Fruit fly (Drosophila melanogaster) whole organism, embryonic: ENCODE results near the gene CG9166.

Source experiments
- Blimp-1 ChIP-seq: fragments of 200-800 bp; sonication (Bioruptor generic); optimal IDR thresholded peaks from 3 replicates; lab custom pipeline; 2018; ENCODE audit warnings: missing biosample characterization, missing genetic modification characterization, mild to moderate bottlenecking, moderate library complexity, missing genetic modification reagents
- CG11456 ChIP-seq: fragments of 200-800 bp; sonication (Bioruptor generic); IDR thresholded peaks from 3 replicates; pipeline ENCODE4 v1.3.6; 2022; ENCODE audit warnings: missing biosample characterization, missing genetic modification characterization
- CG12155 ChIP-seq: fragments of 200-800 bp; sonication (Bioruptor generic); optimal IDR thresholded peaks from 3 replicates; lab custom pipeline; 2016; ENCODE audit warnings: missing biosample characterization, missing genetic modification characterization
- CG12219 ChIP-seq: fragments of 200-800 bp; sonication (Bioruptor generic); optimal IDR thresholded peaks from 3 replicates; lab custom pipeline; 2018; ENCODE audit warnings: missing biosample characterization, mild to moderate bottlenecking, missing genetic modification characterization
- CG12299 ChIP-seq: fragments of 200-800 bp; sonication (Bioruptor generic); optimal IDR thresholded peaks from 2 replicates; lab custom pipeline; 2018; ENCODE audit warnings: missing biosample characterization, mild to moderate bottlenecking, missing genetic modification characterization
- CG14050 ChIP-seq: fragments of 200-800 bp; sonication (Bioruptor generic); IDR thresholded peaks from 3 replicates; pipeline ENCODE4 v1.3.6; 2022; ENCODE audit warnings: missing biosample characterization, missing genetic modification characterization
- CG14667 ChIP-seq: fragments of 200-800 bp; sonication (Bioruptor generic); IDR thresholded peaks from 2 replicates; pipeline ENCODE4 v1.3.6; 2022; ENCODE audit warnings: missing biosample characterization, missing genetic modification characterization
- CG14710 ChIP-seq: fragments of 200-800 bp; sonication (Bioruptor generic); optimal IDR thresholded peaks from 3 replicates; lab custom pipeline; 2019; ENCODE audit warnings: missing biosample characterization, mild to moderate bottlenecking, missing genetic modification characterization, moderate library complexity
- CG1603 ChIP-seq: fragments of 200-800 bp; sonication (Bioruptor generic); optimal IDR thresholded peaks from 2 replicates; lab custom pipeline; 2019; ENCODE audit warnings: missing biosample characterization, mild to moderate bottlenecking, missing genetic modification characterization, moderate library complexity
- CG18011 ChIP-seq: fragments of 200-800 bp; sonication (Bioruptor generic); optimal IDR thresholded peaks from 2 replicates; lab custom pipeline; 2017; ENCODE audit warnings: missing biosample characterization, missing genetic modification characterization, mild to moderate bottlenecking, moderate library complexity, missing genotype
- CG2120 ChIP-seq: fragments of 200-800 bp; sonication (Bioruptor generic); optimal IDR thresholded peaks from 3 replicates; lab custom pipeline; 2016; ENCODE audit warnings: missing biosample characterization, missing genetic modification characterization
- CG2202 ChIP-seq: fragments of 200-800 bp; sonication (Bioruptor generic); optimal IDR thresholded peaks from 2 replicates; lab custom pipeline; 2018; ENCODE audit warnings: missing biosample characterization, mild to moderate bottlenecking, missing genetic modification characterization
- CG2678 ChIP-seq: fragments of 200-800 bp; sonication (Bioruptor generic); optimal IDR thresholded peaks from 3 replicates; lab custom pipeline; 2019; ENCODE audit warnings: missing biosample characterization, mild to moderate bottlenecking, missing genetic modification characterization, moderate library complexity
- CG2712 ChIP-seq: fragments of 200-800 bp; optimal IDR thresholded peaks from 3 replicates; lab custom pipeline; 2019; ENCODE audit warnings: missing biosample characterization, mild to moderate bottlenecking, missing genetic modification characterization, moderate library complexity
- CG2875 ChIP-seq: fragments of 200-800 bp; sonication (Bioruptor generic); optimal IDR thresholded peaks from 2 replicates; lab custom pipeline; 2017; ENCODE audit warnings: missing biosample characterization, mild to moderate bottlenecking, missing genetic modification characterization, missing genetic modification reagents
- CG31388 ChIP-seq: fragments of 200-800 bp; sonication (Bioruptor generic); optimal IDR thresholded peaks from 2 replicates; lab custom pipeline; 2016; ENCODE audit warnings: missing biosample characterization, missing genetic modification characterization
- CG3281 ChIP-seq: fragments of 200-800 bp; sonication (Bioruptor generic); optimal IDR thresholded peaks from 3 replicates; lab custom pipeline; 2017; ENCODE audit warnings: missing biosample characterization, mild to moderate bottlenecking, missing genetic modification characterization
- CG6175 ChIP-seq: fragments of 200-800 bp; sonication (Bioruptor generic); IDR thresholded peaks from 3 replicates; pipeline ENCODE4 v1.3.6; 2022; ENCODE audit warnings: missing biosample characterization, missing genetic modification characterization
- CG6654 ChIP-seq: fragments of 200-800 bp; sonication (Bioruptor generic); optimal IDR thresholded peaks from 2 replicates; lab custom pipeline; 2017; ENCODE audit warnings: missing biosample characterization, mild to moderate bottlenecking, missing genetic modification characterization
- CG6683 ChIP-seq: fragments of 200-800 bp; sonication (Bioruptor generic); optimal IDR thresholded peaks from 2 replicates; lab custom pipeline; 2017; ENCODE audit warnings: missing biosample characterization, mild to moderate bottlenecking, missing genetic modification characterization, missing genetic modification reagents
- CG7357 ChIP-seq: fragments of 200-800 bp; sonication (Bioruptor generic); IDR thresholded peaks from 3 replicates; pipeline ENCODE4 v1.3.6; 2022; ENCODE audit warnings: missing biosample characterization, missing genetic modification characterization
- CG7839 ChIP-seq: fragments of 200-800 bp; sonication (Bioruptor generic); optimal IDR thresholded peaks from 3 replicates; lab custom pipeline; 2018; ENCODE audit warnings: missing biosample characterization, mild to moderate bottlenecking, missing genetic modification characterization, moderate library complexity
- CG8388 ChIP-seq: fragments of 200-800 bp; sonication (Bioruptor generic); optimal IDR thresholded peaks from 2 replicates; lab custom pipeline; 2019; ENCODE audit warnings: missing biosample characterization, mild to moderate bottlenecking, missing genetic modification characterization, moderate library complexity
- CG9727 ChIP-seq: fragments of 200-800 bp; sonication (Bioruptor generic); optimal IDR thresholded peaks from 3 replicates; lab custom pipeline; 2017; ENCODE audit warnings: missing biosample characterization, mild to moderate bottlenecking, missing genetic modification characterization
- CG9817 ChIP-seq: fragments of 200-800 bp; sonication (Bioruptor generic); optimal IDR thresholded peaks from 2 replicates; lab custom pipeline; 2018; ENCODE audit warnings: missing biosample characterization, mild to moderate bottlenecking, missing genetic modification characterization, moderate library complexity
- D ChIP-seq, 2 experiments: fragments of 200-800 bp in 1 of 2; fragments of >200 bp in 1 of 2; sonication (Bioruptor generic) in 1 of 2; optimal IDR thresholded peaks; 2 replicates in 1 of 2; 3 replicates in 1 of 2; lab custom pipeline; 2017; ENCODE audit warnings: mild to moderate bottlenecking in 1 of 2, missing biosample characterization in 1 of 2, missing genetic modification characterization in 1 of 2, missing genetic modification reagents in 1 of 2
- Dbx ChIP-seq: fragments of 200-800 bp; sonication (Bioruptor generic); IDR thresholded peaks from 3 replicates; pipeline ENCODE4 v1.3.6; 2022; ENCODE audit warnings: missing biosample characterization, missing genetic modification characterization
- Drgx ChIP-seq: fragments of 200-800 bp; sonication (Bioruptor generic); IDR thresholded peaks from 2 replicates; pipeline ENCODE4 v1.3.6; 2022; ENCODE audit warnings: missing biosample characterization, missing genetic modification characterization
- Hey ChIP-seq: fragments of 200-800 bp; sonication (Bioruptor generic); optimal IDR thresholded peaks from 3 replicates; lab custom pipeline; 2018; ENCODE audit warnings: missing biosample characterization, mild to moderate bottlenecking, missing genetic modification characterization
- Opbp ChIP-seq: fragments of 200-800 bp; sonication (Bioruptor generic); IDR thresholded peaks from 3 replicates; pipeline ENCODE4 v1.3.6; 2022; ENCODE audit warnings: missing biosample characterization, missing genetic modification characterization; ENCODE audit not compliant: partially characterized antibody
- Usf ChIP-seq: fragments of 200-800 bp; sonication (Bioruptor generic); optimal IDR thresholded peaks from 2 replicates; lab custom pipeline; 2017; ENCODE audit warnings: missing genotype, missing biosample characterization, missing genetic modification characterization
- Xbp1 ChIP-seq: fragments of 200-800 bp; sonication (Bioruptor generic); optimal IDR thresholded peaks from 3 replicates; lab custom pipeline; 2016; ENCODE audit warnings: missing biosample characterization, mild to moderate bottlenecking, missing genetic modification characterization
- ab ChIP-seq: fragments of 200-800 bp; sonication (Bioruptor generic); optimal IDR thresholded peaks from 2 replicates; lab custom pipeline; 2016; ENCODE audit warnings: missing biosample characterization, missing genetic modification characterization
- ash1 ChIP-seq: fragments of 200-800 bp; sonication (Bioruptor generic); optimal IDR thresholded peaks from 2 replicates; lab custom pipeline; 2018; ENCODE audit warnings: missing biosample characterization, mild to moderate bottlenecking, missing genetic modification characterization
- bcd ChIP-seq: fragments of 200-800 bp; sonication (Bioruptor generic); optimal IDR thresholded peaks from 2 replicates; lab custom pipeline; 2017; ENCODE audit warnings: missing biosample characterization, mild to moderate bottlenecking, missing genetic modification characterization
- chif ChIP-seq, 2 experiments: fragments of 200-800 bp; sonication (Bioruptor generic); optimal IDR thresholded peaks; 3 replicates each; lab custom pipeline; 2016; ENCODE audit warnings: missing biosample characterization in 2 of 2, missing genetic modification characterization in 2 of 2
- cwo ChIP-seq: fragments of 200-800 bp; sonication (Bioruptor generic); optimal IDR thresholded peaks from 3 replicates; lab custom pipeline; 2017; ENCODE audit warnings: missing biosample characterization, missing genetic modification characterization, mild to moderate bottlenecking, moderate library complexity, missing genetic modification reagents
- danr ChIP-seq: fragments of 200-800 bp; sonication (Bioruptor generic); IDR thresholded peaks from 2 replicates; pipeline ENCODE4 v1.3.6; 2022; ENCODE audit warnings: missing biosample characterization, missing genetic modification characterization
- dm ChIP-seq: fragments of 200-800 bp; sonication (Bioruptor generic); optimal IDR thresholded peaks from 3 replicates; lab custom pipeline; 2016; ENCODE audit warnings: missing biosample characterization, missing genetic modification characterization
- fd64A ChIP-seq: fragments of 200-800 bp; sonication (Bioruptor generic); optimal IDR thresholded peaks from 3 replicates; lab custom pipeline; 2018; ENCODE audit warnings: missing biosample characterization, mild to moderate bottlenecking, missing genetic modification characterization
- grau ChIP-seq: fragments of 200-800 bp; optimal IDR thresholded peaks from 3 replicates; lab custom pipeline; 2019; ENCODE audit warnings: missing biosample characterization, mild to moderate bottlenecking, missing genetic modification characterization, moderate library complexity
- nau ChIP-seq: fragments of 200-800 bp; sonication (Bioruptor generic); optimal IDR thresholded peaks from 3 replicates; lab custom pipeline; 2017; ENCODE audit warnings: missing biosample characterization, mild to moderate bottlenecking, missing genetic modification characterization, missing genetic modification reagents
- nerfin-1 ChIP-seq: fragments of 200-800 bp; sonication (Bioruptor generic); optimal IDR thresholded peaks from 3 replicates; lab custom pipeline; 2019; ENCODE audit warnings: missing biosample characterization, mild to moderate bottlenecking, missing genetic modification characterization, moderate library complexity
- psq ChIP-seq: fragments of 200-800 bp; sonication (Bioruptor generic); optimal IDR thresholded peaks from 2 replicates; lab custom pipeline; 2017; ENCODE audit warnings: missing biosample characterization, missing genetic modification characterization
- ranshi ChIP-seq: fragments of 200-800 bp; sonication (Bioruptor generic); IDR thresholded peaks from 2 replicates; pipeline ENCODE4 v1.3.6; 2022; ENCODE audit warnings: missing biosample characterization, missing genetic modification characterization
- row ChIP-seq: fragments of 200-800 bp; sonication (Bioruptor generic); IDR thresholded peaks from 3 replicates; pipeline ENCODE4 v1.3.6; 2022; ENCODE audit warnings: missing biosample characterization, missing genetic modification characterization
- toy ChIP-seq: fragments of 200-800 bp; sonication (Bioruptor generic); IDR thresholded peaks from 2 replicates; pipeline ENCODE4 v1.3.6; 2022; ENCODE audit warnings: missing biosample characterization, missing genetic modification characterization
- vvl ChIP-seq: fragments of 200-800 bp; sonication (Bioruptor generic); IDR thresholded peaks from 2 replicates; pipeline ENCODE4 v1.3.6; 2022; ENCODE audit warnings: missing biosample characterization, missing genetic modification characterization
- z ChIP-seq: fragments of 200-800 bp; sonication (Bioruptor generic); IDR thresholded peaks from 3 replicates; pipeline ENCODE4 v1.3.6; 2022; ENCODE audit warnings: missing biosample characterization, missing genetic modification characterization

CG9166 gene

DNA sequence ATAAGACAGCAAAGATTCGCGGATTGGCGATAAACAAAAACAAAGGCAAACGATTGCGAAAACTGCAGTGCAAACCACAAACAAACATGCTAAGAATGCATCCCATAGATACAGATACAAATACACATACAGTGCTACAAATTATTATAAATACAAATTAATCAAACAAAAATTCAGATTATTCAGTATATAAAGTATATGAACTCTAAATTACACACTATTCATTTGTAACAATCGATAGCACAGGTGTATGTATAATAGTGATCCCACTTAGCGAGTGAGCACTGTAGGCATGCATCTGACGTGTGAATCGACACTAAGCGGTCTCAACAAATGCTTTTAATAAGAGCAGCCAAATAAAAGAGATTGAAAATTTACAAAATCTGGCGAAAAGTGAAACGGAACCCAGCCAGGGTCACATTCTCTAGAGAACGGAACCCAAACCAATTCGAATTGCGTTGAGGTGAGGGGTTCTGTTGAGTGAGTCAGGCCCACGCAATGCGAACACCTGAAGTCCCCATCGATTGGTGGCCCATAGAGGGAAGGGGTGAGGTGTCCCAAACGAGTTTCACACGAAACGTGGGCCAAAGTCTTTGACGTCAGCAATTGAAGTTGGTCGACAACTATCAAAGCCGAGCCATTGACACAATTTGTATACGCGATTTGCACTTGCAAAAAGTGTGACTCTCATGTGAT is 23.7 kb downstream of the CG9166 start:
- TF ChIP-seq chif (GFP tag; optimal IDR thresholded peaks at IDR 0.05; lab: Kevin White, UChicago) = no peak
- no peak for TF ChIP-seq CG3281
- TF ChIP-seq CG1603 = peak; percentile 46
- TF ChIP-seq Dbx (GFP tag; lab: Robert Waterston, UW) = no peak
- TF ChIP-seq Usf (GFP tag; lab: Kevin White, UChicago) = no peak
- no peak for TF ChIP-seq CG14050 (GFP tag; lab: Robert Waterston, UW)
- no peak for TF ChIP-seq CG31388 (GFP tag; lab: Kevin White, UChicago)
- peak; percentile 29 for TF ChIP-seq CG8388 (GFP tag; lab: Kevin White, UChicago)
- TF ChIP-seq z (GFP tag; lab: Robert Waterston, UW) = no peak
- no peak for TF ChIP-seq ab (GFP tag; lab: Kevin White, UChicago)
- TF ChIP-seq CG9817 = no peak
- no peak for TF ChIP-seq fd64A (GFP tag; lab: Kevin White, UChicago)
- no peak for TF ChIP-seq Opbp (GFP tag; lab: Robert Waterston, UW)
- no peak for TF ChIP-seq CG7839
- peak; percentile 44; the same call in 1 of the 2 replicates for TF ChIP-seq CG14667 (GFP tag; lab: Robert Waterston, UW)
- TF ChIP-seq CG6175 (GFP tag; lab: Robert Waterston, UW) = 0 out of 3 replicates have a peak, but pooled peaks have one; percentile 20
- no peak for TF ChIP-seq CG14710
- TF ChIP-seq danr (GFP tag; lab: Robert Waterston, UW) = no peak
- no peak for TF ChIP-seq dm (GFP tag; lab: Kevin White, UChicago)
- no peak for TF ChIP-seq CG6683 (GFP tag; lab: Kevin White, UChicago)
- TF ChIP-seq D (optimal IDR thresholded peaks at IDR 0.05; lab: Kevin White, UChicago) = no peak
- TF ChIP-seq D (GFP tag; optimal IDR thresholded peaks at IDR 0.05; lab: Kevin White, UChicago) = no peak
- no peak for TF ChIP-seq CG2875 (GFP tag; lab: Kevin White, UChicago)
- no peak for TF ChIP-seq cwo (GFP tag; lab: Kevin White, UChicago)
- TF ChIP-seq CG6654 (GFP tag; lab: Kevin White, UChicago) = no peak
- TF ChIP-seq vvl (GFP tag; lab: Robert Waterston, UW) = no peak
- TF ChIP-seq ranshi (GFP tag; lab: Robert Waterston, UW) = no peak
- no peak for TF ChIP-seq Blimp-1 (GFP tag; lab: Kevin White, UChicago)
- no peak for TF ChIP-seq psq (GFP tag; lab: Kevin White, UChicago)
- no peak for TF ChIP-seq nerfin-1
- no peak for TF ChIP-seq bcd
- peak; percentile 77 for TF ChIP-seq Drgx
- TF ChIP-seq ash1 (GFP tag; lab: Kevin White, UChicago) = no peak
- TF ChIP-seq CG7357 (GFP tag; lab: Robert Waterston, UW) = no peak
- TF ChIP-seq nau (GFP tag; lab: Kevin White, UChicago) = no peak
- no peak for TF ChIP-seq CG12219 (GFP tag; lab: Kevin White, UChicago)
- no peak for TF ChIP-seq CG12299 (tag; lab: Kevin White, UChicago)
- no peak for TF ChIP-seq CG18011 (GFP tag; lab: Kevin White, UChicago)
- TF ChIP-seq Hey (tag; lab: Kevin White, UChicago) = no peak
- 0 out of 3 replicates have a peak, but pooled peaks have one; percentile 18 for TF ChIP-seq row (GFP tag; lab: Robert Waterston, UW)
- peak; percentile 77 for TF ChIP-seq grau
- TF ChIP-seq CG2712 (tag; lab: Kevin White, UChicago) = peak; percentile 41
- TF ChIP-seq CG2120 = no peak
- no peak for TF ChIP-seq CG9727 (GFP tag; lab: Kevin White, UChicago)
- no peak for TF ChIP-seq toy (GFP tag; lab: Robert Waterston, UW)
- no peak for TF ChIP-seq CG2202 (tag; lab: Kevin White, UChicago)
- TF ChIP-seq Xbp1 (GFP tag; lab: Kevin White, UChicago) = peak; percentile 28
- 0 out of 3 replicates have a peak, but pooled peaks have one; percentile 2 for TF ChIP-seq CG11456 (GFP tag; lab: Robert Waterston, UW)
- no peak for TF ChIP-seq CG12155 (GFP tag; lab: Kevin White, UChicago)
- TF ChIP-seq CG2678 (tag; lab: Kevin White, UChicago) = peak; percentile 3
